Fruit fly (Drosophila melanogaster) Kc167 (cell line): Measurements from ENCODE around the gene cnir.

ENCODE experiments used
- h ChIP-seq: fragments of >200 bp; optimal IDR thresholded peaks from 3 replicates; lab custom pipeline; 2018; ENCODE audit warnings: missing external identifiers
- insv ChIP-seq: fragments of >200 bp; optimal IDR thresholded peaks from 3 replicates; lab custom pipeline; 2018; ENCODE audit warnings: missing external identifiers
- psq ChIP-seq: fragments of >200 bp; optimal IDR thresholded peaks from 2 replicates; lab custom pipeline; 2017; ENCODE audit warnings: missing external identifiers

DNA sequence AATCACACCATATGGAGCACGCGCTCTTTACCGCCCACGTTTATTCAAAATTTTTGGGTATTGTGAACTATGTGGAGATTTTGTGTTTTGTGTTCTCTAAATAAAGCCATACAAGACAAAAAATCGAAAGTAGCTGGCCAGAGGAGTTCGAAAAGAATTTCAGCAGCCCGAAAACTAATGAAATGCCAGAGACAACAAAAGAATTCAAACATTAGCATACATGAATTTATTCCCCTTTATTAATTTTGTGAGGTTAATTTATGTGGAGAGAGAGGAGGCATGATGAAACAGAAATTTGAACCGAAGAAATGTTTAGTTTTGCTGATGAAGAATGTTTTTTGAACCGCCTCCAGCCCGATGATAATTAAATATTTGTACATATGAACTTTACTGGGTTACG, 33.4 kb downstream of the cnir start:
- no peak for TF ChIP-seq h (lab: Kevin White, UChicago)
- no peak for TF ChIP-seq insv
- no peak for TF ChIP-seq psq (lab: Kevin White, UChicago)
